Fruit fly (Drosophila melanogaster) whole organism, adult: ENCODE measurements around the gene mirr.

ENCODE experiments used
- CG11617 ChIP-seq: fragments of 200-800 bp; sonication (Bioruptor generic); optimal IDR thresholded peaks from 2 replicates; lab custom pipeline; 2017; ENCODE audit warnings: mild to moderate bottlenecking, missing biosample characterization, missing genetic modification reagents, missing genetic modification characterization
- CG12768 ChIP-seq: fragments of 200-800 bp; sonication (Bioruptor generic); optimal IDR thresholded peaks from 2 replicates; lab custom pipeline; 2017; ENCODE audit warnings: missing biosample characterization, missing genetic modification characterization, mild to moderate bottlenecking, moderate library complexity, missing genetic modification reagents
- CG14711 ChIP-seq: fragments of 200-800 bp; sonication (Bioruptor generic); optimal IDR thresholded peaks from 2 replicates; lab custom pipeline; 2018; ENCODE audit warnings: missing biosample characterization, mild to moderate bottlenecking, missing genetic modification characterization, moderate library complexity
- CG1620 ChIP-seq: fragments of 200-800 bp; sonication (Bioruptor generic); optimal IDR thresholded peaks from 2 replicates; lab custom pipeline; 2016; ENCODE audit warnings: missing biosample characterization, missing genetic modification characterization
- CG33017 ChIP-seq: fragments of 200-800 bp; sonication (Bioruptor generic); optimal IDR thresholded peaks from 2 replicates; lab custom pipeline; 2018; ENCODE audit warnings: missing biosample characterization, mild to moderate bottlenecking, missing genetic modification characterization, moderate library complexity
- CG5204 ChIP-seq: fragments of 200-800 bp; sonication (Bioruptor generic); optimal IDR thresholded peaks from 2 replicates; lab custom pipeline; 2016; ENCODE audit warnings: missing biosample characterization, missing genetic modification characterization
- CG7045 ChIP-seq: fragments of 200-800 bp; sonication (Bioruptor generic); optimal IDR thresholded peaks from 2 replicates; lab custom pipeline; 2017; ENCODE audit warnings: missing biosample characterization, mild to moderate bottlenecking, missing genetic modification characterization
- CG7101 ChIP-seq: fragments of 200-800 bp; sonication (Bioruptor generic); optimal IDR thresholded peaks from 2 replicates; lab custom pipeline; 2018; ENCODE audit warnings: missing biosample characterization, mild to moderate bottlenecking, missing genetic modification characterization, moderate library complexity
- Clk ChIP-seq: fragments of 200-800 bp; sonication (Bioruptor generic); optimal IDR thresholded peaks from 2 replicates; lab custom pipeline; 2017; ENCODE audit warnings: missing biosample characterization, missing genetic modification characterization
- Crg-1 ChIP-seq: fragments of 200-800 bp; sonication (Bioruptor generic); optimal IDR thresholded peaks from 2 replicates; lab custom pipeline; 2016; ENCODE audit warnings: missing biosample characterization, missing genetic modification characterization
- Hr96 ChIP-seq: fragments of 200-800 bp; sonication (Bioruptor generic); optimal IDR thresholded peaks from 2 replicates; lab custom pipeline; 2016; ENCODE audit warnings: missing biosample characterization, missing genetic modification characterization
- Mnt ChIP-seq: fragments of 200-800 bp; sonication (Bioruptor generic); optimal IDR thresholded peaks from 2 replicates; lab custom pipeline; 2016; ENCODE audit warnings: missing biosample characterization, mild to moderate bottlenecking, missing genetic modification characterization
- bab1 ChIP-seq: fragments of 200-800 bp; sonication (Bioruptor generic); optimal IDR thresholded peaks from 3 replicates; lab custom pipeline; 2019; ENCODE audit warnings: missing biosample characterization, mild to moderate bottlenecking, missing genetic modification characterization, moderate library complexity
- cic ChIP-seq: fragments of 200-800 bp; sonication (Bioruptor generic); optimal IDR thresholded peaks from 2 replicates; lab custom pipeline; 2017; ENCODE audit warnings: missing biosample characterization, mild to moderate bottlenecking, missing genetic modification characterization, moderate library complexity
- cnc ChIP-seq, 2 experiments: fragments of >200 bp; optimal IDR thresholded peaks; 2 replicates each; lab custom pipeline; 2017
- kay ChIP-seq: fragments of 200-800 bp; sonication (Bioruptor generic); peaks from one replicate; lab custom pipeline; 2016; ENCODE audit warnings: missing biosample characterization, missing genetic modification characterization, borderline replicate concordance
- ovo ChIP-seq: fragments of 200-800 bp; sonication (Bioruptor generic); optimal IDR thresholded peaks from 2 replicates; lab custom pipeline; 2016; ENCODE audit warnings: missing biosample characterization, missing genetic modification characterization
- pad ChIP-seq: fragments of 200-800 bp; sonication (Bioruptor generic); optimal IDR thresholded peaks from 3 replicates; lab custom pipeline; 2017; ENCODE audit warnings: missing biosample characterization, missing genetic modification characterization, mild to moderate bottlenecking, moderate library complexity, missing genetic modification reagents
- tj ChIP-seq: fragments of 200-800 bp; sonication (Bioruptor generic); optimal IDR thresholded peaks from 3 replicates; lab custom pipeline; 2017; ENCODE audit warnings: missing biosample characterization, mild to moderate bottlenecking, missing genetic modification characterization, moderate library complexity
- toe ChIP-seq: fragments of 200-800 bp; sonication (Bioruptor generic); optimal IDR thresholded peaks from 2 replicates; lab custom pipeline; 2016; ENCODE audit warnings: missing biosample characterization, missing genetic modification characterization

mirr gene

DNA sequence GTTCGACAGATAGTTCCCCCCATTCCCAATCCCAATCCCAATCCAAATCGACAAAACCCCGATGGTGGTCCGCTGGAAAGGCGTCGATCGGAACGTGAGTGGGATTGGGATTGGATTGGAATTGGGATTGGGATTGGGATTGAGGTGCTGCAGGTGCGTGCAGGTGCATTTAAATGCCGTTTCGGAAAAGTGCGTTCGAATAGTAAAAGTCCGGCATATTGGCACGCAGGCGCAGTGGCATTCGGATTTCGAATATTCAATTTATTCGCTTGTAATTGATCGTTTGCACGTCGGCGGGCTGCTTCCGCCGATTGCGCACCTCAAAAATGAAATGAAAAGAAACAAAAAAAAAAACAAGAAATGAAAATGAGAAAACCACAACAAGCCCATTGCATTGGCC lies 11.9 kb downstream of the mirr start:
- TF ChIP-seq tj (GFP tag; lab: Kevin White, UChicago) (no peak), Crg-1 (no peak)

DNA sequence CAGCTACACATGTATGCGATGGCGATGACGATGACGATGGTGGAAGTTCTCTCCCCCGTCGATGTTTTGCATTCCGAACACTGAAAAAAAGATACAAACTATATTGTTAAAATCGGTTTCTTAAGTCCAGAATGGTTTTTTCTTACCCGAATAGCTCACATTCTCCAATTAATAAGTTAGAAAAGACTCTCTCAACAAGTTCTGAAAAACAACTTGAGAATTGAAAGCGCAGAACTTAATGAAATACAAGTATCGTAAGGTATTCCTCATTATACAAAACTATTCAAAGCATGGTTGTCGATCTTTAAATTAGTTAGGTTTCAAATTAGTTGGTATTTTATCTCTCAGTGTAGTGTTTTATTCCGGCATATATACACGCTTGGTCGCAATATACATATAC lies 13.0 kb downstream of the mirr start:
- TF ChIP-seq toe (GFP tag; lab: Kevin White, UChicago) (no peak), bab1 (no peak), pad (no peak), Crg-1 (no peak), Hr96 (GFP tag; lab: Kevin White, UChicago) (no peak), kay (GFP tag; lab: Kevin White, UChicago) (no peak), CG7101 (tag; lab: Kevin White, UChicago) (no peak), CG7045 (GFP tag; lab: Kevin White, UChicago) (no peak), CG14711 (tag; lab: Kevin White, UChicago) (no peak), cic (no peak), CG33017 (no peak), cnc (optimal IDR thresholded peaks at IDR 0.05; lab: Kevin White, UChicago) (no peak), CG11617 (GFP tag; lab: Kevin White, UChicago) (no peak), Mnt (GFP tag; lab: Kevin White, UChicago) (no peak), CG12768 (no peak), tj (GFP tag; lab: Kevin White, UChicago) (no peak), Clk (no peak), CG5204 (GFP tag; lab: Kevin White, UChicago) (no peak)

DNA sequence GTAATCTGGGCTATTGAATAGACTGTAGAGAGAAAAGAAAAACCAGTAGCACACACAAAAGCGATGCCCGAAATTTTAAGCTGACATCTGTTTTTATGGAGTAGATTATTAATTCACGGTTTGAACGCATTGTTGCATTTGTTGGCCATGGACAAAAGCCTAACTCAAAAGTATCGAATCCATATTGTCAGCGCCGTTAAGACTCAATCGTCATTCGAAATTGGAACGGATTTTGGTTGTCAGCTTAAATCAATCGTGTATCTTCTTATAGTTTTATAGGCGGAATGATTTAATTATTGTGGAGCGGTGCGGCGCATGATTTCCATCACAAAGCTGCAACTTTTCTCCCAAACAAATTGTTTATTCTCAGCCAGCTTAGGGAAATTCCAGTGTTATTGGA lies 18.0 kb downstream of the mirr start:
- TF ChIP-seq cnc (optimal IDR thresholded peaks at IDR 0.05; lab: Kevin White, UChicago) (no peak), bab1 (no peak), CG5204 (GFP tag; lab: Kevin White, UChicago) (no peak), tj (GFP tag; lab: Kevin White, UChicago) (no peak), cic (no peak), ovo (no peak), kay (GFP tag; lab: Kevin White, UChicago) (no peak), CG14711 (tag; lab: Kevin White, UChicago) (no peak), CG12768 (no peak), CG33017 (no peak), Hr96 (GFP tag; lab: Kevin White, UChicago) (no peak)

DNA sequence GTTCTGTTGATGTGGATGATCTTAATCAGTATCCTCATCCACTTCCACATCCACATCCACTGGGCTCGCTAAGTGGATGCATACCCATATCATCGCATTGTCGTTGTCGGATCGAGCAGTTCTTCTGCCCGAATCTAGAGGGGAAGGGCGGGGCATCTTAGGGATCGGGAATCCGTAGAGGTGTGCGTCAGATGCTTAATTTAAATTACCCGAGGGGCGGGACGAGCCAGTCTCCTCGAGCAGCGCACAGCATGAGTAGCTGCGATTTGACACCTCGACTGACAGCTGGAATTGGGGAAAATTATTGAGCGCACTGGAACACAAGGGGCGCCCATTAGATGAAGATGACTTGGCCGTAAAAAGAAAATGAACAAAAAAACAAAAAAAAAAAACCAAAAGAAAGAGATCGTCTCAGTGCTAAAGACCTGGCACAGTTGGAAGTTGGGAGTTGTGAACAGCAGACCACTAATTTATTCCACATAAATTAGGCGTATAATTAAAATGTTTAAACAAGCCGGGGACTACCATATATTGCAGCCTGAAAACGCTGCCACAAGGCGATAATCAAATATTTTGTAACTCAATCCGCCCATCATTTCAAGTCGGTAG lies 21.3 kb downstream of the mirr start:
- TF ChIP-seq CG5204 (GFP tag; lab: Kevin White, UChicago) (no peak), pad (no peak), CG1620 (GFP tag; lab: Kevin White, UChicago) (no peak), Hr96 (GFP tag; lab: Kevin White, UChicago) (no peak), CG11617 (GFP tag; lab: Kevin White, UChicago) (no peak), Crg-1 (no peak), Mnt (GFP tag; lab: Kevin White, UChicago) (no peak), tj (GFP tag; lab: Kevin White, UChicago) (no peak), CG33017 (no peak), cic (no peak), toe (GFP tag; lab: Kevin White, UChicago) (no peak)

DNA sequence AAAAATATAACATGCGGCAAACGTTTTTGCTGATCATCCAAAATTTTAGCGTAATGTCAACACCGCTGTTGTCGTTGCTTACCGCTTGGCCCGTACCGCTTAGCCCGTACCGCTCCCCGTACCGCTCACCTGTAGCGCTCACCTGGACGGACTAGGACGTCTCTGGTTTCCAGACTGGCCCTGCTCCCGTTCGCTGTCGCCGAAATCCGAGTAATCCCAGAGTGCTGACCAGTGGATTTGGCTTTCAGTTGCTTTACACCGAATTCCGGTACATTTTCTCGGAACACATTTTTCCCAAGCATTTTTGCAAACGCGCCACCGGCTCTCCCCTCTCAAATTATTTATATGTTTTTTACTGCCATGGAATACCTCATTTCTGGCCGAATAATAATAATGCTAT lies 23.2 kb downstream of the mirr start:
- TF ChIP-seq tj (GFP tag; lab: Kevin White, UChicago) (peak; percentile 97), CG14711 (tag; lab: Kevin White, UChicago) (no peak)

DNA sequence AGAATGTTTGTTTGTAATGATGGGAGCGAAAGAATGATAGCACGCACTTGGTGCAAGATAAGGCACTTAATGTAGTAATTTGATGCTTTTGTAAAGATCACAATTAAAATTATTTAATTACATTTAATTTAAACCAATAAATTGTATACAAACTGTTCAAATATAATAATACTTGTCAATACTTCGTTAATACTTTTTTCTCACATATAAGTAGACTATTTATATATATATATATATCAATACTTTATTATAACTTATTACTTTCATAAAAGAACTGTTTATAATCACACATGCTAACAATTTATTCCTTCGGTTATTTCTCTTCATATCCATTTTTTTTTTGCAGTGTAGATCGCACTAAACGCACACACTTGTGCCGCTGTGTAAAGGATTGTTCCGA lies 24.2 kb downstream of the mirr start:
- TF ChIP-seq Crg-1: no peak
- no peak for TF ChIP-seq CG5204 (GFP tag; lab: Kevin White, UChicago)
- TF ChIP-seq pad: no peak
- no peak for TF ChIP-seq ovo
- no peak for TF ChIP-seq tj (GFP tag; lab: Kevin White, UChicago)
- TF ChIP-seq CG11617 (GFP tag; lab: Kevin White, UChicago): no peak
- no peak for TF ChIP-seq CG14711 (tag; lab: Kevin White, UChicago)
- no peak for TF ChIP-seq kay (GFP tag; lab: Kevin White, UChicago)
- TF ChIP-seq CG7101 (tag; lab: Kevin White, UChicago): no peak
- TF ChIP-seq CG7045 (GFP tag; lab: Kevin White, UChicago): no peak
- no peak for TF ChIP-seq CG33017
- TF ChIP-seq Clk: no peak
- TF ChIP-seq bab1: no peak
- TF ChIP-seq cic: no peak
- no peak for TF ChIP-seq CG12768

DNA sequence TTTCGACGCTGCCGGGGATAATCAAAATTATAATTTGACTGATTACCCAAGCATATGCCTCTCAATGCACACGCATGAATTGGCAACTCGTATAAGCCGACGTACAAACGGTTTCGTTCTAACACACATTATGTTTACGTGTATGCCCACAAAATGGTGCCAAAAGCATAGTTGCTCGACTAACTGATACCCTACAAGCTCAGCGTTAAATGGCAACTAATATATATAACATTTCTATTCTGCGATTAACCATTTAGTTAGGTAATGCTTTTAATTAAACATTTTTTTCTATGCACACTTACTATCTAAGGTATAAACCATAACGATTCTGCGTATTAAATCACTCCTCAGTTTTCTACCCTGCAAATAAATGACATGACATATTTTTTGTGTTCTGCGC lies 27.3 kb downstream of the mirr start:
- TF ChIP-seq CG1620 (GFP tag; lab: Kevin White, UChicago): no peak
- no peak for TF ChIP-seq CG14711 (tag; lab: Kevin White, UChicago)
- TF ChIP-seq CG11617 (GFP tag; lab: Kevin White, UChicago): no peak
- TF ChIP-seq bab1: no peak
- no peak for TF ChIP-seq pad
- TF ChIP-seq CG12768: no peak
- no peak for TF ChIP-seq Mnt (GFP tag; lab: Kevin White, UChicago)
- TF ChIP-seq cic: no peak
- TF ChIP-seq cnc (optimal IDR thresholded peaks at IDR 0.05; lab: Kevin White, UChicago): no peak
- no peak for TF ChIP-seq CG7101 (tag; lab: Kevin White, UChicago)
- TF ChIP-seq CG33017: no peak
- no peak for TF ChIP-seq Crg-1
- TF ChIP-seq CG7045 (GFP tag; lab: Kevin White, UChicago): no peak
- TF ChIP-seq kay (GFP tag; lab: Kevin White, UChicago): no peak
- TF ChIP-seq CG5204 (GFP tag; lab: Kevin White, UChicago): no peak
- TF ChIP-seq Hr96 (GFP tag; lab: Kevin White, UChicago): no peak
- no peak for TF ChIP-seq ovo
